Fruit fly (Drosophila melanogaster) whole organism, embryonic: Measurements from ENCODE around the gene Cp16.

Source experiments
- B-H2 ChIP-seq: fragments of 200-800 bp; sonication (Bioruptor generic); optimal IDR thresholded peaks from 2 replicates; lab custom pipeline; 2018; ENCODE audit warnings: missing biosample characterization, mild to moderate bottlenecking, missing genetic modification characterization
- Bteb2 ChIP-seq: fragments of 200-800 bp; sonication (Bioruptor generic); optimal IDR thresholded peaks from 2 replicates; lab custom pipeline; 2016; ENCODE audit warnings: missing biosample characterization, missing genetic modification characterization
- C15 ChIP-seq: fragments of 200-800 bp; sonication (Bioruptor generic); IDR thresholded peaks from 3 replicates; pipeline ENCODE4 v1.3.6; 2022; ENCODE audit warnings: missing biosample characterization, missing genetic modification characterization
- CG10147 ChIP-seq: fragments of 200-800 bp; sonication (Bioruptor generic); optimal IDR thresholded peaks from 2 replicates; lab custom pipeline; 2019; ENCODE audit warnings: missing biosample characterization, mild to moderate bottlenecking, missing genetic modification characterization, moderate library complexity
- CG11723 ChIP-seq: fragments of 200-800 bp; sonication (Bioruptor generic); optimal IDR thresholded peaks from 2 replicates; lab custom pipeline; 2017; ENCODE audit warnings: missing biosample characterization, mild to moderate bottlenecking, missing genetic modification characterization
- CG12236 ChIP-seq: fragments of 200-800 bp; sonication (Bioruptor generic); optimal IDR thresholded peaks from 2 replicates; lab custom pipeline; 2016; ENCODE audit warnings: missing biosample characterization, missing genetic modification characterization
- CG12942 ChIP-seq: fragments of 200-800 bp; sonication (Bioruptor generic); optimal IDR thresholded peaks from 3 replicates; lab custom pipeline; 2016; ENCODE audit warnings: missing biosample characterization, missing genetic modification characterization
- CG13287 ChIP-seq: fragments of 200-800 bp; sonication (Bioruptor generic); IDR thresholded peaks from 2 replicates; pipeline ENCODE4 v1.3.6; 2022; ENCODE audit warnings: missing biosample characterization, missing genetic modification characterization; ENCODE audit not compliant: partially characterized antibody
- CG13894 ChIP-seq: fragments of 200-800 bp; sonication (Bioruptor generic); optimal IDR thresholded peaks from 3 replicates; lab custom pipeline; 2018; ENCODE audit warnings: missing biosample characterization, mild to moderate bottlenecking, missing genetic modification characterization, moderate library complexity
- CG15696 ChIP-seq: fragments of 200-800 bp; sonication (Bioruptor generic); optimal IDR thresholded peaks from 2 replicates; lab custom pipeline; 2019; ENCODE audit warnings: missing biosample characterization, mild to moderate bottlenecking, missing genetic modification characterization, moderate library complexity
- CG17186 ChIP-seq: fragments of 200-800 bp; sonication (Bioruptor generic); optimal IDR thresholded peaks from 3 replicates; lab custom pipeline; 2017; ENCODE audit warnings: missing biosample characterization, missing genetic modification reagents, missing genetic modification characterization
- CG17802 ChIP-seq: fragments of 200-800 bp; sonication (Bioruptor generic); optimal IDR thresholded peaks from 2 replicates; lab custom pipeline; 2018; ENCODE audit warnings: missing biosample characterization, mild to moderate bottlenecking, missing genetic modification characterization, moderate library complexity
- CG2120 ChIP-seq: fragments of 200-800 bp; sonication (Bioruptor generic); optimal IDR thresholded peaks from 3 replicates; lab custom pipeline; 2016; ENCODE audit warnings: missing biosample characterization, missing genetic modification characterization
- CG2199 ChIP-seq: fragments of 200-800 bp; sonication (Bioruptor generic); IDR thresholded peaks from 3 replicates; pipeline ENCODE4 v1.3.6; 2022; ENCODE audit warnings: missing biosample characterization, missing genetic modification characterization
- CG2678 ChIP-seq: fragments of 200-800 bp; sonication (Bioruptor generic); optimal IDR thresholded peaks from 3 replicates; lab custom pipeline; 2019; ENCODE audit warnings: missing biosample characterization, mild to moderate bottlenecking, missing genetic modification characterization, moderate library complexity
- CG3065 ChIP-seq: fragments of 200-800 bp; sonication (Bioruptor generic); optimal IDR thresholded peaks from 2 replicates; lab custom pipeline; 2016; ENCODE audit warnings: missing biosample characterization, missing genetic modification characterization
- CG32767 ChIP-seq: fragments of 200-800 bp; sonication (Bioruptor generic); IDR thresholded peaks from 2 replicates; pipeline ENCODE4 v1.3.6; 2022; ENCODE audit warnings: missing biosample characterization, missing genetic modification characterization
- CG3407 ChIP-seq: fragments of 200-800 bp; sonication (Bioruptor generic); optimal IDR thresholded peaks from 2 replicates; lab custom pipeline; 2018; ENCODE audit warnings: missing biosample characterization, mild to moderate bottlenecking, missing genetic modification characterization
- CG4424 ChIP-seq: fragments of 200-800 bp; sonication (Bioruptor generic); optimal IDR thresholded peaks from 3 replicates; lab custom pipeline; 2016; ENCODE audit warnings: missing biosample characterization, missing genetic modification characterization
- CG5953 ChIP-seq: fragments of 200-800 bp; sonication (Bioruptor generic); IDR thresholded peaks from 2 replicates; pipeline ENCODE4 v1.3.6; 2022; ENCODE audit warnings: missing biosample characterization, missing genetic modification characterization
- CG6175 ChIP-seq: fragments of 200-800 bp; sonication (Bioruptor generic); IDR thresholded peaks from 3 replicates; pipeline ENCODE4 v1.3.6; 2022; ENCODE audit warnings: missing biosample characterization, missing genetic modification characterization
- CG6683 ChIP-seq: fragments of 200-800 bp; sonication (Bioruptor generic); optimal IDR thresholded peaks from 2 replicates; lab custom pipeline; 2017; ENCODE audit warnings: missing biosample characterization, mild to moderate bottlenecking, missing genetic modification characterization, missing genetic modification reagents
- CG7987 ChIP-seq: fragments of 200-800 bp; sonication (Bioruptor generic); optimal IDR thresholded peaks from 2 replicates; lab custom pipeline; 2018; ENCODE audit warnings: missing biosample characterization, mild to moderate bottlenecking, missing genetic modification characterization, moderate library complexity
- CG9876 ChIP-seq: fragments of 200-800 bp; sonication (Bioruptor generic); optimal IDR thresholded peaks from 2 replicates; lab custom pipeline; 2016; ENCODE audit warnings: missing biosample characterization, missing genetic modification characterization
- Dip3 ChIP-seq: fragments of 200-800 bp; sonication (Bioruptor generic); optimal IDR thresholded peaks from 3 replicates; lab custom pipeline; 2016; ENCODE audit warnings: missing biosample characterization, missing genetic modification characterization
- ERR ChIP-seq: fragments of 200-800 bp; sonication (Bioruptor generic); optimal IDR thresholded peaks from 2 replicates; lab custom pipeline; 2016; ENCODE audit warnings: missing biosample characterization, missing genetic modification characterization
- Fer1 ChIP-seq: fragments of 200-800 bp; sonication (Bioruptor generic); optimal IDR thresholded peaks from 2 replicates; lab custom pipeline; 2017; ENCODE audit warnings: missing biosample characterization, mild to moderate bottlenecking, missing genetic modification characterization
- HmgZ ChIP-seq: fragments of 200-800 bp; sonication (Bioruptor generic); optimal IDR thresholded peaks from 2 replicates; lab custom pipeline; 2018; ENCODE audit warnings: missing biosample characterization, mild to moderate bottlenecking, missing genetic modification characterization
- Hr51 ChIP-seq, 2 experiments: fragments of 200-800 bp; sonication (Bioruptor generic); optimal IDR thresholded peaks; 2 replicates in 1 of 2; 3 replicates in 1 of 2; lab custom pipeline; 2016 to 2018; ENCODE audit warnings: missing biosample characterization in 2 of 2, missing genetic modification characterization in 2 of 2, mild to moderate bottlenecking in 1 of 2, moderate library complexity in 1 of 2
- MBD-R2 ChIP-seq: fragments of 200-800 bp; sonication (Bioruptor generic); IDR thresholded peaks from 2 replicates; pipeline ENCODE4 v1.3.6; 2022; ENCODE audit warnings: missing biosample characterization, missing genetic modification characterization
- Mrtf ChIP-seq: fragments of 200-800 bp; sonication (Bioruptor generic); IDR thresholded peaks from 3 replicates; pipeline ENCODE4 v1.3.6; 2022; ENCODE audit warnings: missing biosample characterization, missing genetic modification characterization
- PHDP ChIP-seq: fragments of 200-800 bp; sonication (Bioruptor generic); optimal IDR thresholded peaks from 3 replicates; lab custom pipeline; 2018; ENCODE audit warnings: missing biosample characterization, mild to moderate bottlenecking, missing genetic modification characterization, moderate library complexity
- Rx ChIP-seq: fragments of 200-800 bp; sonication (Bioruptor generic); IDR thresholded peaks from 2 replicates; pipeline ENCODE4 v1.3.6; 2022; ENCODE audit warnings: missing biosample characterization, missing genetic modification characterization
- Trl ChIP-seq, 3 experiments: fragments of >200 bp in 2 of 3; fragments of 200-800 bp in 1 of 3; sonication (Bioruptor generic) in 1 of 3; optimal IDR thresholded peaks; 2 replicates in 1 of 3; 3 replicates in 2 of 3; lab custom pipeline; 2016 to 2017; ENCODE audit warnings: missing biosample characterization in 1 of 3, missing genetic modification characterization in 1 of 3
- abd-A ChIP-seq: fragments of 200-800 bp; sonication (Bioruptor generic); optimal IDR thresholded peaks from 3 replicates; lab custom pipeline; 2019; ENCODE audit warnings: missing biosample characterization, mild to moderate bottlenecking, missing genetic modification characterization, moderate library complexity
- cas ChIP-seq: fragments of 200-800 bp; sonication (Bioruptor generic); IDR thresholded peaks from 2 replicates; pipeline ENCODE4 v1.3.6; 2022; ENCODE audit warnings: missing biosample characterization, missing genetic modification characterization
- chinmo ChIP-seq: fragments of 200-800 bp; sonication (Bioruptor generic); IDR thresholded peaks from 4 replicates; pipeline ENCODE4 v1.3.6; 2022; ENCODE audit warnings: missing biosample characterization, missing genetic modification characterization; ENCODE audit not compliant: partially characterized antibody
- dysf ChIP-seq: fragments of 200-800 bp; sonication (Bioruptor generic); IDR thresholded peaks from 3 replicates; pipeline ENCODE4 v1.3.6; 2022; ENCODE audit warnings: missing biosample characterization, missing genetic modification characterization
- grau ChIP-seq: fragments of 200-800 bp; optimal IDR thresholded peaks from 3 replicates; lab custom pipeline; 2019; ENCODE audit warnings: missing biosample characterization, mild to moderate bottlenecking, missing genetic modification characterization, moderate library complexity
- her ChIP-seq: fragments of 200-800 bp; sonication (Bioruptor generic); optimal IDR thresholded peaks from 2 replicates; lab custom pipeline; 2016; ENCODE audit warnings: missing biosample characterization, missing genetic modification characterization
- mam ChIP-seq: fragments of 200-800 bp; sonication (Bioruptor generic); optimal IDR thresholded peaks from 3 replicates; lab custom pipeline; 2016; ENCODE audit warnings: missing biosample characterization, missing genetic modification characterization
- nerfin-2 ChIP-seq: fragments of 200-800 bp; sonication (Bioruptor generic); IDR thresholded peaks from 2 replicates; pipeline ENCODE4 v1.3.6; 2022; ENCODE audit warnings: missing biosample characterization, missing genetic modification characterization; ENCODE audit not compliant: partially characterized antibody
- nmo ChIP-seq: fragments of 200-800 bp; sonication (Bioruptor generic); optimal IDR thresholded peaks from 2 replicates; lab custom pipeline; 2018; ENCODE audit warnings: missing biosample characterization, mild to moderate bottlenecking, missing genetic modification characterization, moderate library complexity
- odd ChIP-seq: fragments of 200-800 bp; sonication (Bioruptor generic); optimal IDR thresholded peaks from 2 replicates; lab custom pipeline; 2017; ENCODE audit warnings: missing biosample characterization, mild to moderate bottlenecking, missing genetic modification characterization
- pnt ChIP-seq: fragments of 200-800 bp; sonication (Bioruptor generic); optimal IDR thresholded peaks from 3 replicates; lab custom pipeline; 2016; ENCODE audit warnings: missing biosample characterization, missing genetic modification characterization
- run ChIP-seq: fragments of 200-800 bp; sonication (Bioruptor generic); optimal IDR thresholded peaks from 3 replicates; lab custom pipeline; 2018; ENCODE audit warnings: missing biosample characterization, mild to moderate bottlenecking, missing genetic modification characterization
- schlank ChIP-seq: fragments of 200-800 bp; sonication (Bioruptor generic); optimal IDR thresholded peaks from 2 replicates; lab custom pipeline; 2018; ENCODE audit warnings: missing biosample characterization, mild to moderate bottlenecking, missing genetic modification characterization
- sens ChIP-seq: fragments of 200-800 bp; sonication (Bioruptor generic); peaks from one replicate; lab custom pipeline; 2016; ENCODE audit warnings: missing biosample characterization, missing genetic modification characterization
- sens-2 ChIP-seq: fragments of 200-800 bp; sonication (Bioruptor generic); IDR thresholded peaks from 2 replicates; pipeline ENCODE4 v1.3.6; 2022; ENCODE audit warnings: missing biosample characterization, missing genetic modification characterization
- sqz ChIP-seq: fragments of 200-800 bp; sonication (Bioruptor generic); optimal IDR thresholded peaks from 3 replicates; lab custom pipeline; 2018; ENCODE audit warnings: missing biosample characterization, mild to moderate bottlenecking, missing genetic modification characterization
- zen2 ChIP-seq: fragments of 200-800 bp; sonication (Bioruptor generic); IDR thresholded peaks from 3 replicates; pipeline ENCODE4 v1.3.6; 2022; ENCODE audit warnings: missing biosample characterization, missing genetic modification characterization; ENCODE audit not compliant: partially characterized antibody

Gene Cp16

dm6 chr3L:8689675-8690074, 42.1 kb upstream of the Cp16 start:
- TF ChIP-seq CG2199 (no peak), nerfin-2 (GFP tag; lab: Robert Waterston, UW) (no peak), PHDP (peak; percentile 47), mam (peak; percentile 18), run (tag; lab: Kevin White, UChicago) (peak; percentile 5), CG15696 (tag; lab: Kevin White, UChicago) (peak; percentile 51), CG2678 (tag; lab: Kevin White, UChicago) (peak; percentile 56), CG6175 (GFP tag; lab: Robert Waterston, UW) (no peak), CG12942 (GFP tag; lab: Kevin White, UChicago) (no peak), CG13894 (tag; lab: Kevin White, UChicago) (peak; percentile 31), CG4424 (peak; percentile 1), HmgZ (tag; lab: Kevin White, UChicago) (peak; percentile 12), CG9876 (GFP tag; lab: Kevin White, UChicago) (no peak), chinmo (0 out of 4 replicates have a peak, but pooled peaks have one; percentile 38), CG10147 (GFP tag; lab: Kevin White, UChicago) (peak; percentile 9), Trl (optimal IDR thresholded peaks at IDR 0.05; lab: Kevin White, UChicago) (no peak), Trl (GFP tag; optimal IDR thresholded peaks at IDR 0.05; lab: Kevin White, UChicago) (peak; percentile 44), Bteb2 (GFP tag; lab: Kevin White, UChicago) (no peak), sens (GFP tag; lab: Kevin White, UChicago) (peak; percentile 74), odd (GFP tag; lab: Kevin White, UChicago) (no peak), CG3407 (no peak), Mrtf (GFP tag; lab: Robert Waterston, UW) (no peak), CG17186 (no peak), CG17802 (no peak), grau (peak; percentile 73), CG13287 (GFP tag; lab: Robert Waterston, UW) (no peak), CG5953 (GFP tag; lab: Robert Waterston, UW) (no peak), CG12236 (no peak), abd-A (tag; lab: Kevin White, UChicago) (no peak), Dip3 (GFP tag; lab: Kevin White, UChicago) (no peak), nmo (GFP tag; lab: Kevin White, UChicago) (no peak), Fer1 (GFP tag; lab: Kevin White, UChicago) (peak; percentile 77), CG3065 (GFP tag; lab: Kevin White, UChicago) (no peak), sqz (GFP tag; lab: Kevin White, UChicago) (no peak), dysf (GFP tag; lab: Robert Waterston, UW) (peak; percentile 17; the same call in 1 of the 3 replicates), sens-2 (GFP tag; lab: Robert Waterston, UW) (no peak), schlank (tag; lab: Kevin White, UChicago) (peak; percentile 55), Hr51 (GFP tag; optimal IDR thresholded peaks at IDR 0.05; lab: Kevin White, UChicago) (peak in 1 of 2 experiments; percentile 1), CG6683 (GFP tag; lab: Kevin White, UChicago) (peak; percentile 46), cas (GFP tag; lab: Robert Waterston, UW) (no peak), Rx (GFP tag; lab: Robert Waterston, UW) (no peak), CG2120 (GFP tag; lab: Kevin White, UChicago) (peak; percentile 44), zen2 (GFP tag; lab: Robert Waterston, UW) (no peak), her (GFP tag; lab: Kevin White, UChicago) (peak; percentile 40), CG11723 (GFP tag; lab: Kevin White, UChicago) (no peak), C15 (GFP tag; lab: Robert Waterston, UW) (peak; percentile 58; the same call in 1 of the 3 replicates), MBD-R2 (GFP tag; lab: Robert Waterston, UW) (no peak), CG32767 (GFP tag; lab: Robert Waterston, UW) (no peak), pnt (GFP tag; lab: Kevin White, UChicago) (peak; percentile 10), B-H2 (GFP tag; lab: Kevin White, UChicago) (peak; percentile 34), CG7987 (GFP tag; lab: Kevin White, UChicago) (peak; percentile 48), ERR (GFP tag; lab: Kevin White, UChicago) (no peak)
